Worm (Caenorhabditis elegans) whole organism, L4/young adult: ENCODE measurements around the gene oac-42.
"Not testable (repeated sequence)": the region's sequence is repeated elsewhere in the genome, so short reads cannot be mapped to it uniquely, and the experiment has no call there.

Experiments
- W03F9.2 ChIP-seq: fragments of 150-350 bp; optimal IDR thresholded peaks from 2 replicates; lab custom pipeline; 2014; ENCODE audit warnings: missing biosample characterization, missing genetic modification characterization
- dao-5 ChIP-seq: sonication (generic microtip); optimal IDR thresholded peaks from 2 replicates; lab custom pipeline; 2016; ENCODE audit warnings: missing genotype, missing genetic modification characterization, moderate library complexity, missing compliant biosample characterization
- him-1 ChIP-seq: sonication (generic microtip); optimal IDR thresholded peaks from 2 replicates; lab custom pipeline; 2016; ENCODE audit warnings: missing genotype, missing genetic modification reagents, missing genetic modification characterization, missing compliant biosample characterization

The oac-42 gene

DNA sequence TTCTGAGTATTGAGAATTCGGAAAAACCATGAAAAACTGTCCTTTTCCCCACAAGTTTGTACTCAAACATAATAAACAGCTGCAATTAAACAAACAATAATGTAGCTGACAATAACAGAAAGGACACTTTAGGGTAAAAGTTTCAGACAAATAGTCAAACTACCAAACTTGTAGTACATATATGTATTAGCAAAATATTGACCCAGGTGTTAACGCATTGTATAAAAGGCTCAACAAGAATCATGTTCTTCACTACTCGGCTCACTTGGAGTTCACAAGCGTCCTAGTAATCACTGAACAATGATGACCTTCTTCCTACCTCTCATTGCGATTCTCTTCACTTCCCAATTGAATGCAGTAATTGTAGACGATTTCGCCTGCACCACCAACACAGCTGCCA lies 27.2 kb upstream of the oac-42 start, which contains the start of gene F35E8.6:
TSS of gene F35E8.6 (plus strand) at position 301 of the 400 bp plus-strand sequence.
- TF ChIP-seq him-1 (no peak), dao-5 (tag; lab: Kevin White, UChicago) (no peak), W03F9.2 (tag; lab: Kevin White, UChicago) (no peak)

- not testable (repeated sequence) for TF ChIP-seq him-1; W03F9.2 (tag; lab: Kevin White, UChicago); dao-5 (tag; lab: Kevin White, UChicago)
Measured at ce11 chrV:15905530-15905929, 20.9 kb upstream of the oac-42 start, which contains the start of the genes F35E8.1 and F35E8.2. F35E8.1 (minus strand) TSS chrV:15905630. F35E8.2 (plus strand) TSS chrV:15905661.

- no peak for TF ChIP-seq him-1
- TF ChIP-seq W03F9.2 (tag; lab: Kevin White, UChicago), result no peak
- TF ChIP-seq dao-5 (tag; lab: Kevin White, UChicago), result no peak
Measured at ce11 chrV:15900564-15900963, 16.0 kb upstream of the oac-42 start.

DNA sequence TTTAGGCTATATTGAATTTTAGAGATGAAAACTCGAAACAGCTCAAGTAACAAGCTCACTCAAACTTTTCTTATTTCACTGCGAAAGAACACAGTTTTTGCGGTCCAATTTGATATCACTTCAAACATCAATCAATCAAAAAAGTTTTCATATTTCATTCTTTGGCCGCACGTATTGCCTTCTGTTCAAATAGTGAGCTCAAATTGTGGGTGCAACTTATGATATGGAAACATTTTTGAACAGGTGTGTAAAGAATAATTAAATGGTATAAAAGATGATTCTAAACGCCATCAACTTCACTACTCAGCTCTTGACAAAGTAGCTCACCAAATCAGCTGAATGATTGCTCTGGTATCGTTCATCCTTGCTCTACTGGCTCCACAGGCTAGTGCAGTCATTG lies 15.1 kb upstream of the oac-42 start, which contains the start of gene T06C12.14:
TSS of gene T06C12.14 (plus strand) at position 301 of the 400 bp plus-strand sequence.
- TF ChIP-seq him-1 (no peak), W03F9.2 (tag; lab: Kevin White, UChicago) (no peak), dao-5 (tag; lab: Kevin White, UChicago) (no peak)

DNA sequence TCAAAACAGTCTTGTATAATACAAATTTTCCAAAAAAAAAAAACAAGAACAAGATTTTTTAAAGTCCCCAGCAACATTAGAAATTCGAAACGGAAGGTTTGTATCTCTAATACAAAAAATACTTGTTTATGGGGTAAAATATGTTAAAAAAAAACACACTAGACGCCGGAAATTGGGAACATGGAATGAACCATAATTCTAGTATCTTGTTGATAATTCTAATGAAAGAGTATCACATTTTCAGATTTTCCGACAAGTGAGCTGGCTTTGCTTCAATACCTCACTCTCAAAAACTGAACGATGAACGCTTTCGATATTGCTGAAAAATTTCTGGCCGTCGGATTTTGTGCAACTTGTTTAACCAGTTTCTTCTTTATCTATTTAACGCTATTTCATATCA lies 13.1 kb upstream of the oac-42 start, which contains the start of gene str-60:
TSS of gene str-60 (plus strand) at position 301 of the 400 bp plus-strand sequence.
- no peak for TF ChIP-seq him-1

ce11 chrV:15896671-15897070 lies 12.1 kb upstream of the oac-42 start, which contains the start of gene nhr-213:
nhr-213 (minus strand) TSS chrV:15896771.
- TF ChIP-seq W03F9.2 (tag; lab: Kevin White, UChicago) (no peak), dao-5 (tag; lab: Kevin White, UChicago) (no peak), him-1 (no peak)

DNA sequence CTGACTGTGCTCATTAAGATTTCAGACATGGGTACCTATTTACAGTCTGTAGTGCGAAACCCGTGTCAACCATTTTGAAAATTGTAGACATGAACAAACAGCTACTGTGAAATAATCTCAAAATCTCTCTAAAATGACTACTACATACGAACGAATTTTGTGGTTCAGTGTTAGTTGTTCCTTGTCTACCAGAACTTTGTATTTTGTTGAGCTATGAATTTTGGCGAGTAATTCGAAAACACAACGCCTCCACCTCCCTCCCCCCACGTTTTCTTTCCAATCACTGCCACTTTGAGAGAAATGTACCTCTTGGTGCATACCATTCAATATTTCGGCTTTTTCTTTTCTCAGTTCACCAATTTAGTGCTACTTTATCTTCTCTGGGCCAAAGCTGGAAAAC lies 8.1 kb upstream of the oac-42 start, which contains the start of gene T06C12.11:
TSS of gene T06C12.11 (plus strand) at position 301 of the 400 bp plus-strand sequence.
- TF ChIP-seq him-1 (no peak), W03F9.2 (tag; lab: Kevin White, UChicago) (no peak), dao-5 (tag; lab: Kevin White, UChicago) (no peak)

- TF ChIP-seq dao-5 (tag; lab: Kevin White, UChicago) (no peak), him-1 (no peak), W03F9.2 (tag; lab: Kevin White, UChicago) (no peak)
Measured at ce11 chrV:15891761-15892160, 7.2 kb upstream of the oac-42 start, which contains the start of gene T06C12.12. T06C12.12 (plus strand) TSS chrV:15892061.

DNA sequence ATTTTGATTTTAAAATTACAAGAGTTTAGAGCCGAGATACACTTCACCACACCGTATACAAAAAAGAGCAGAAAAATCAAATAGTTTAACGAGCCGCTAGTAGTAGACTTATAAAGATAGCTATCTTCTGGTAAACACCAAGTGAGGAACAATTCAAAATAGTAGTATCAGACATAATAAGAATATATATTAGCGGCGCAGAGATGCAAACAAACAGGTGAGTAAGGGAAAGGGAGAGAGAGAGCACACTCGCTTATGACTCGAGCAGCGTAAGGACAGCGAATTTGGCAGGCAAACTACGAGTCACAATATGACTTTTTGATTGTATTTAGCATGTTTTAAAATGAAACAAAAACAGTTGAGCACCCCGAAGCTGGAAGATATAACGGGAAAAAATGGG lies 6.7 kb upstream of the oac-42 start:
- TF ChIP-seq him-1, result no peak
- TF ChIP-seq dao-5 (tag; lab: Kevin White, UChicago), result no peak
- TF ChIP-seq W03F9.2 (tag; lab: Kevin White, UChicago), result no peak

ce11 chrV:15890115-15890514 lies 5.5 kb upstream of the oac-42 start:
- TF ChIP-seq him-1 (no peak), dao-5 (tag; lab: Kevin White, UChicago) (no peak), W03F9.2 (tag; lab: Kevin White, UChicago) (no peak)

- TF ChIP-seq dao-5 (tag; lab: Kevin White, UChicago) (no peak), him-1 (no peak), W03F9.2 (tag; lab: Kevin White, UChicago) (no peak)
Measured at ce11 chrV:15888751-15889150, 4.2 kb upstream of the oac-42 start, which contains the start of gene cgt-1. cgt-1 (minus strand) TSS chrV:15888851.

DNA sequence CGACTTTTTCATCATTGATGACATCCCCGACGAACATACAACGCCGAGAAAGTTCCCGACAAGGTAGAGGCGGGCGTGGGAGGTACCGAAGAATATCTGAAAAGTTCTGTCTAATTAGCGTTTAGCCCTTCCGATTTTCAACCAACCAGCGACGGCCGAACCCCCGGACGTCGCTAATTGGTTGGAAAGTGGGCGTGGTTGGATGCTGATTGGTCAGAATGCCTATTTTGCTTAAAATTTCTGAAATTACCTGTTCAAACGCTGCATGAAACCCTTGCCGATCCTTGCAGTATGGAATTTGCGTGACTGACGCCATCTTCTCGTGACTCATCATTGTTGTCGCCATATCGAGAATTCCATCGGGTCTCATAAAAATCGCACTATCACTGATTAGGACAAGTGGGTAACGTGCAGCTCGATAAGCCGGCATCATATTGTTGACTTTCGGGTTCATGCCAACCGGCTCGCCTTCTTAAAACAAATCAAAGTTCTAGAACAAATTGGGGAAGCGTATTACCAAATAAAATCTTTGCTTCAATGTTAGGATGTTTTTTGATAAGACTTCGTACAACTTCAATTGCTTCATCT lies 3.2 kb upstream of the oac-42 start:
- no peak for TF ChIP-seq W03F9.2 (tag; lab: Kevin White, UChicago)
- no peak for TF ChIP-seq dao-5 (tag; lab: Kevin White, UChicago)
- TF ChIP-seq him-1, result no peak

- no peak for TF ChIP-seq him-1
- no peak for TF ChIP-seq W03F9.2 (tag; lab: Kevin White, UChicago)
- TF ChIP-seq dao-5 (tag; lab: Kevin White, UChicago), result no peak
Measured at ce11 chrV:15885967-15886366, 1.4 kb upstream of the oac-42 start, which contains the start of gene T06C12.9. T06C12.9 (minus strand) TSS chrV:15886067.

- TF ChIP-seq dao-5 (tag; lab: Kevin White, UChicago), result no peak
- no peak for TF ChIP-seq W03F9.2 (tag; lab: Kevin White, UChicago)
- TF ChIP-seq him-1, result no peak
Measured at ce11 chrV:15880705-15881104, 3.9 kb downstream of the oac-42 start.
